Fruit fly (Drosophila melanogaster) whole organism, embryonic: ENCODE results near the gene Roc1b.

Source experiments
- Awh ChIP-seq: fragments of 200-800 bp; sonication (Bioruptor generic); IDR thresholded peaks from 2 replicates; pipeline ENCODE4, ENCODE4 v1.3.6; 2022; ENCODE audit warnings: missing biosample characterization, missing genetic modification characterization
- Bgb ChIP-seq: fragments of 200-800 bp; sonication (Bioruptor generic); IDR thresholded peaks from 2 replicates; pipeline ENCODE4 v1.3.6; 2022; ENCODE audit warnings: missing biosample characterization, missing genetic modification characterization; ENCODE audit not compliant: partially characterized antibody
- Bteb2 ChIP-seq: fragments of 200-800 bp; sonication (Bioruptor generic); optimal IDR thresholded peaks from 2 replicates; lab custom pipeline; 2016; ENCODE audit warnings: missing biosample characterization, missing genetic modification characterization
- CG10147 ChIP-seq: fragments of 200-800 bp; sonication (Bioruptor generic); optimal IDR thresholded peaks from 2 replicates; lab custom pipeline; 2019; ENCODE audit warnings: missing biosample characterization, mild to moderate bottlenecking, missing genetic modification characterization, moderate library complexity
- CG1024 ChIP-seq: fragments of 200-800 bp; sonication (Bioruptor generic); IDR thresholded peaks from 2 replicates; pipeline ENCODE4 v1.3.6; 2022; ENCODE audit warnings: missing biosample characterization, missing genetic modification characterization
- CG10267 ChIP-seq: fragments of 200-800 bp; sonication (Bioruptor generic); optimal IDR thresholded peaks from 2 replicates; lab custom pipeline; 2018; ENCODE audit warnings: missing biosample characterization, mild to moderate bottlenecking, missing genetic modification characterization, moderate library complexity
- CG11504 ChIP-seq: fragments of 200-800 bp; sonication (Bioruptor generic); optimal IDR thresholded peaks from 3 replicates; lab custom pipeline; 2019; ENCODE audit warnings: missing biosample characterization, mild to moderate bottlenecking, missing genetic modification characterization, moderate library complexity
- CG11560 ChIP-seq: fragments of 200-800 bp; sonication (Bioruptor generic); IDR thresholded peaks from 3 replicates; pipeline ENCODE4 v1.3.6; 2022; ENCODE audit warnings: missing biosample characterization, missing genetic modification characterization
- CG15696 ChIP-seq: fragments of 200-800 bp; sonication (Bioruptor generic); optimal IDR thresholded peaks from 2 replicates; lab custom pipeline; 2019; ENCODE audit warnings: missing biosample characterization, mild to moderate bottlenecking, missing genetic modification characterization, moderate library complexity
- CG17186 ChIP-seq: fragments of 200-800 bp; sonication (Bioruptor generic); optimal IDR thresholded peaks from 3 replicates; lab custom pipeline; 2017; ENCODE audit warnings: missing biosample characterization, missing genetic modification reagents, missing genetic modification characterization
- CG17829 ChIP-seq: fragments of 200-800 bp; optimal IDR thresholded peaks from 2 replicates; lab custom pipeline; 2019; ENCODE audit warnings: missing biosample characterization, mild to moderate bottlenecking, missing genetic modification characterization, moderate library complexity
- CG18262 ChIP-seq: fragments of 200-800 bp; optimal IDR thresholded peaks from 3 replicates; lab custom pipeline; 2019; ENCODE audit warnings: missing biosample characterization, mild to moderate bottlenecking, missing genetic modification characterization, moderate library complexity
- CG31365 ChIP-seq: fragments of 200-800 bp; sonication (Bioruptor generic); optimal IDR thresholded peaks from 2 replicates; lab custom pipeline; 2018; ENCODE audit warnings: missing biosample characterization, mild to moderate bottlenecking, missing genetic modification characterization
- CG6765 ChIP-seq: fragments of 200-800 bp; sonication (Bioruptor generic); optimal IDR thresholded peaks from 3 replicates; lab custom pipeline; 2017; ENCODE audit warnings: missing biosample characterization, mild to moderate bottlenecking, missing genetic modification characterization
- CG7839 ChIP-seq: fragments of 200-800 bp; sonication (Bioruptor generic); optimal IDR thresholded peaks from 3 replicates; lab custom pipeline; 2018; ENCODE audit warnings: missing biosample characterization, mild to moderate bottlenecking, missing genetic modification characterization, moderate library complexity
- CG8478 ChIP-seq: fragments of >200 bp; optimal IDR thresholded peaks from 2 replicates; lab custom pipeline; 2018
- CG8765 ChIP-seq: fragments of 200-800 bp; sonication (Bioruptor generic); IDR thresholded peaks from 2 replicates; pipeline ENCODE4 v1.3.6; 2022; ENCODE audit warnings: missing biosample characterization, missing genetic modification characterization
- CG8944 ChIP-seq: fragments of 200-800 bp; sonication (Bioruptor generic); optimal IDR thresholded peaks from 3 replicates; lab custom pipeline; 2016; ENCODE audit warnings: missing biosample characterization, missing genetic modification characterization
- Dip3 ChIP-seq: fragments of 200-800 bp; sonication (Bioruptor generic); optimal IDR thresholded peaks from 3 replicates; lab custom pipeline; 2016; ENCODE audit warnings: missing biosample characterization, missing genetic modification characterization
- Hmr ChIP-seq: fragments of 200-800 bp; sonication (Bioruptor generic); optimal IDR thresholded peaks from 3 replicates; lab custom pipeline; 2017; ENCODE audit warnings: mild to moderate bottlenecking, missing biosample characterization, missing genetic modification reagents, missing genetic modification characterization
- Hmx ChIP-seq: fragments of 200-800 bp; sonication (Bioruptor generic); optimal IDR thresholded peaks from 2 replicates; lab custom pipeline; 2016; ENCODE audit warnings: missing biosample characterization, missing genetic modification characterization
- Hr3 ChIP-seq: fragments of 200-800 bp; sonication (Bioruptor generic); optimal IDR thresholded peaks from 3 replicates; lab custom pipeline; 2016; ENCODE audit warnings: missing biosample characterization, missing genetic modification characterization
- Hr78 ChIP-seq, 2 experiments: fragments of 200-800 bp in 1 of 2; fragments of >200 bp in 1 of 2; sonication (Bioruptor generic) in 1 of 2; optimal IDR thresholded peaks; 2 replicates each; lab custom pipeline; 2017 to 2019; ENCODE audit warnings: missing biosample characterization in 2 of 2, missing genetic modification characterization in 2 of 2, mild to moderate bottlenecking in 1 of 2, moderate library complexity in 1 of 2
- Hsf ChIP-seq: fragments of 200-800 bp; sonication (Bioruptor generic); optimal IDR thresholded peaks from 3 replicates; lab custom pipeline; 2016; ENCODE audit warnings: missing biosample characterization, missing genetic modification characterization
- MTF-1 ChIP-seq: fragments of 200-800 bp; sonication (Bioruptor generic); optimal IDR thresholded peaks from 2 replicates; lab custom pipeline; 2018; ENCODE audit warnings: missing biosample characterization, mild to moderate bottlenecking, missing genetic modification characterization, borderline replicate concordance
- Max ChIP-seq: fragments of 200-800 bp; sonication (Bioruptor generic); optimal IDR thresholded peaks from 2 replicates; lab custom pipeline; 2016; ENCODE audit warnings: missing biosample characterization, mild to moderate bottlenecking, missing genetic modification characterization
- Myb ChIP-seq: fragments of 200-800 bp; sonication (Bioruptor generic); optimal IDR thresholded peaks from 2 replicates; lab custom pipeline; 2016; ENCODE audit warnings: missing biosample characterization, missing genetic modification characterization
- Rx ChIP-seq: fragments of 200-800 bp; sonication (Bioruptor generic); IDR thresholded peaks from 2 replicates; pipeline ENCODE4 v1.3.6; 2022; ENCODE audit warnings: missing biosample characterization, missing genetic modification characterization
- YL-1 ChIP-seq: fragments of 200-800 bp; sonication (Bioruptor generic); optimal IDR thresholded peaks from 3 replicates; lab custom pipeline; 2017; ENCODE audit warnings: missing biosample characterization, mild to moderate bottlenecking, missing genetic modification characterization
- ash1 ChIP-seq: fragments of 200-800 bp; sonication (Bioruptor generic); optimal IDR thresholded peaks from 2 replicates; lab custom pipeline; 2018; ENCODE audit warnings: missing biosample characterization, mild to moderate bottlenecking, missing genetic modification characterization
- bbx ChIP-seq: fragments of 200-800 bp; sonication (Bioruptor generic); IDR thresholded peaks from 2 replicates; pipeline ENCODE4 v1.3.6; 2022; ENCODE audit warnings: missing biosample characterization, missing genetic modification characterization; ENCODE audit not compliant: partially characterized antibody
- cg ChIP-seq: fragments of 200-800 bp; sonication (Bioruptor generic); optimal IDR thresholded peaks from 3 replicates; lab custom pipeline; 2019; ENCODE audit warnings: missing biosample characterization, mild to moderate bottlenecking, missing genetic modification characterization, moderate library complexity
- crc ChIP-seq: fragments of 200-800 bp; sonication (Bioruptor generic); optimal IDR thresholded peaks from 2 replicates; lab custom pipeline; 2016; ENCODE audit warnings: missing biosample characterization, missing genetic modification characterization
- eyg ChIP-seq: fragments of 200-800 bp; sonication (Bioruptor generic); optimal IDR thresholded peaks from 3 replicates; lab custom pipeline; 2016; ENCODE audit warnings: missing biosample characterization, missing genetic modification characterization
- fd64A ChIP-seq: fragments of 200-800 bp; sonication (Bioruptor generic); optimal IDR thresholded peaks from 3 replicates; lab custom pipeline; 2018; ENCODE audit warnings: missing biosample characterization, mild to moderate bottlenecking, missing genetic modification characterization
- ftz-f1 ChIP-seq: fragments of 200-800 bp; sonication (Bioruptor generic); optimal IDR thresholded peaks from 2 replicates; lab custom pipeline; 2016; ENCODE audit warnings: missing biosample characterization, missing genetic modification characterization
- grn ChIP-seq: fragments of 200-800 bp; sonication (Bioruptor generic); optimal IDR thresholded peaks from 3 replicates; lab custom pipeline; 2017; ENCODE audit warnings: missing biosample characterization, missing genetic modification characterization
- insv ChIP-seq, 2 experiments: fragments of 200-800 bp; sonication (Bioruptor generic); optimal IDR thresholded peaks; 3 replicates each; lab custom pipeline; 2016 to 2018; ENCODE audit warnings: missing biosample characterization in 2 of 2, missing genetic modification characterization in 2 of 2
- lov ChIP-seq, 2 experiments: fragments of 200-800 bp in 1 of 2; fragments of >200 bp in 1 of 2; sonication (Bioruptor generic) in 1 of 2; IDR thresholded peaks in 1 of 2; optimal IDR thresholded peaks in 1 of 2; 2 replicates in 1 of 2; 3 replicates in 1 of 2; pipeline versions ENCODE4 v1.3.6 to Lab custom; 2017 to 2022; ENCODE audit warnings: missing biosample characterization in 1 of 2, missing genetic modification characterization in 1 of 2
- phol ChIP-seq: fragments of 200-800 bp; sonication (Bioruptor generic); optimal IDR thresholded peaks from 3 replicates; lab custom pipeline; 2018; ENCODE audit warnings: missing biosample characterization, mild to moderate bottlenecking, missing genetic modification characterization, moderate library complexity
- pita ChIP-seq: fragments of 200-800 bp; sonication (Bioruptor generic); optimal IDR thresholded peaks from 2 replicates; lab custom pipeline; 2017; ENCODE audit warnings: missing biosample characterization, mild to moderate bottlenecking, missing genetic modification characterization
- sens-2 ChIP-seq: fragments of 200-800 bp; sonication (Bioruptor generic); IDR thresholded peaks from 2 replicates; pipeline ENCODE4 v1.3.6; 2022; ENCODE audit warnings: missing biosample characterization, missing genetic modification characterization
- sisA ChIP-seq: fragments of 200-800 bp; sonication (Bioruptor generic); IDR thresholded peaks from 2 replicates; pipeline ENCODE4 v1.3.6; 2022; ENCODE audit warnings: missing biosample characterization, missing genetic modification characterization
- tin ChIP-seq: fragments of 200-800 bp; sonication (Bioruptor generic); optimal IDR thresholded peaks from 3 replicates; lab custom pipeline; 2016; ENCODE audit warnings: missing biosample characterization, missing genetic modification characterization
- tna ChIP-seq: fragments of 200-800 bp; sonication (Bioruptor generic); IDR thresholded peaks from 2 replicates; pipeline ENCODE4 v1.3.6; 2022; ENCODE audit warnings: missing biosample characterization, missing genetic modification characterization; ENCODE audit not compliant: partially characterized antibody
- vvl ChIP-seq: fragments of 200-800 bp; sonication (Bioruptor generic); IDR thresholded peaks from 2 replicates; pipeline ENCODE4 v1.3.6; 2022; ENCODE audit warnings: missing biosample characterization, missing genetic modification characterization
- wdn ChIP-seq: fragments of 200-800 bp; sonication (Bioruptor generic); IDR thresholded peaks from 2 replicates; pipeline ENCODE4 v1.3.6; 2022; ENCODE audit warnings: missing biosample characterization, missing genetic modification characterization
- zen ChIP-seq: fragments of 200-800 bp; sonication (Bioruptor generic); optimal IDR thresholded peaks from 3 replicates; lab custom pipeline; 2018; ENCODE audit warnings: missing biosample characterization, mild to moderate bottlenecking, missing genetic modification characterization, moderate library complexity

Gene Roc1b

DNA sequence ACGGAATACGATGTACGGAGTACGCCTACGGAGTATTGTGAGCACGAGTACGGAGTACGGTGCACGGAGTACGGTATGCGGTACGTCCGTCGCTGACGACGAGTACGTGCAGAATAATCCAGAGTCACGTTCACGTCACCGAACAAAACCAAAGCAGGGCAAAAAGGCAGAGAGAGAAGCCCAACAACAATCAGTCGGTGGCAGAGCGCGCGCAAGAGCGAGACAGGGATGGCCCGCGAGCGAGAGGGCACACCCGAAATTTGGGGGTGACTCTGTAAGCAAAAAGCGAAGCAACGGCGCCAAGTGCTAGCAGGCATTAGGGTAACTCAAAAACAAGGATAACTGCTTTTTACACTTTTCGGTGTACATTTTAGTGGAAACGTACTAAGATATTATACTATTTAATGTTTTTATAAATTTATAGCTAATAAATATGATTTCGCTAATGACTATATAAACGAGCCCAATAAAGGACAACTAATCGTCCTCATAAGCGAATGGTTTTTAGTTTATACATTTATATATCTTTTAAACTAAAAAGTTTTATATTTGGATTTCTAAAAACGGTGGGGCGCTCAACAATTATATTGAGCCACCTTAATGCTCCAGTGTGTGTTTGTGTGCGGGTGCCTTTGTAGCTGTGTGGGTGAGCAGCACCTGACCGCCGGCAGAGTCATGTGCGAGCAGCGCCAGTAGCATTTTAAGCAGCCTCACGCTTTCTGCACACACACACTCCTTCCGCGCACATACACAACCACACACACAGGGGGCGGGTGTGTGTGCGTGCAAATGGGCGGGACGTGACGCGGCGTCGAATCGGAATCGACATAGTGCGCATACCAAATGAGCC lies 19.7 kb downstream of the Roc1b start (continued):
- TF ChIP-seq CG7839 (peak; percentile 94), Awh (GFP tag; lab: Robert Waterston, UW) (peak; percentile 67), CG11504 (peak; percentile 93), CG17829 (peak; percentile 93), CG8944 (no peak), eyg (no peak), phol (tag; lab: Kevin White, UChicago) (peak; percentile 94), sens-2 (GFP tag; lab: Robert Waterston, UW) (no peak), wdn (GFP tag; lab: Robert Waterston, UW) (peak; percentile 60), Max (GFP tag; lab: Kevin White, UChicago) (peak; percentile 74), pita (GFP tag; lab: Kevin White, UChicago) (no peak), ash1 (GFP tag; lab: Kevin White, UChicago) (no peak), sisA (peak; percentile 50; the same call in 1 of the 2 replicates), tin (GFP tag; lab: Kevin White, UChicago) (peak; percentile 83), grn (GFP tag; lab: Kevin White, UChicago) (no peak), CG31365 (peak; percentile 28), ftz-f1 (GFP tag; lab: Kevin White, UChicago) (no peak), Hr3 (peak; percentile 84), vvl (peak; percentile 46; the same call in 1 of the 2 replicates), CG11560 (tag; lab: Robert Waterston, UW) (peak; percentile 51; the same call in 2 of the 3 replicates), YL-1 (GFP tag; lab: Kevin White, UChicago) (peak; percentile 84), CG10147 (GFP tag; lab: Kevin White, UChicago) (peak; percentile 95), CG1024 (GFP tag; lab: Robert Waterston, UW) (no peak; the same call in 1 of the 2 replicates), CG18262 (tag; lab: Kevin White, UChicago) (peak; percentile 96), Myb (no peak), Hmr (GFP tag; lab: Kevin White, UChicago) (peak; percentile 96), Bgb (GFP tag; lab: Robert Waterston, UW) (peak; percentile 14; the same call in 1 of the 2 replicates), tna (GFP tag; lab: Robert Waterston, UW) (no peak), fd64A (GFP tag; lab: Kevin White, UChicago) (peak; percentile 6), CG8765 (GFP tag; lab: Robert Waterston, UW) (peak; percentile 50; the same call in 1 of the 2 replicates), insv (GFP tag; optimal IDR thresholded peaks at IDR 0.05; lab: Kevin White, UChicago) (peak in 1 of 2 experiments; percentile 67), CG6765 (GFP tag; lab: Kevin White, UChicago) (peak; percentile 94), crc (GFP tag; lab: Kevin White, UChicago) (no peak), Rx (peak; percentile 54), MTF-1 (GFP tag; lab: Kevin White, UChicago) (peak; percentile 66), Bteb2 (GFP tag; lab: Kevin White, UChicago) (peak; percentile 24), cg (GFP tag; lab: Kevin White, UChicago) (no peak), CG10267 (tag; lab: Kevin White, UChicago) (peak; percentile 88), Hr78 (GFP tag; optimal IDR thresholded peaks at IDR 0.05; lab: Kevin White, UChicago) (peak in 1 of 2 experiments; percentile 75), bbx (0 out of 2 replicates have a peak, but pooled peaks have one; percentile 34), CG15696 (tag; lab: Kevin White, UChicago) (peak; percentile 93), CG17186 (GFP tag; lab: Kevin White, UChicago) (peak; percentile 22), zen (tag; lab: Kevin White, UChicago) (peak; percentile 65), CG8478 (lab: Kevin White, UChicago) (peak; percentile 76), Hsf (GFP tag; lab: Kevin White, UChicago) (peak; percentile 46), Hmx (GFP tag; lab: Kevin White, UChicago) (peak; percentile 14), Dip3 (GFP tag; lab: Kevin White, UChicago) (peak; percentile 2), lov (optimal IDR thresholded peaks at IDR 0.05; lab: Kevin White, UChicago) (no peak), lov (GFP tag; IDR thresholded peaks at IDR 0.05; lab: Robert Waterston, UW) (no peak)
